Worm (Caenorhabditis elegans) whole organism, L3 larva: Measurements from ENCODE around the gene cutl-4.

Source experiments
- aly-2 ChIP-seq: fragments of 150-350 bp; optimal IDR thresholded peaks from 2 replicates; lab custom pipeline; 2014; ENCODE audit warnings: missing biosample characterization, missing genetic modification characterization
- ama-1 ChIP-seq: fragments of 150-350 bp; optimal IDR thresholded peaks from 2 replicates; lab custom pipeline; 2018
- ceh-16 ChIP-seq: sonication (generic microtip); optimal IDR thresholded peaks from 2 replicates; lab custom pipeline; 2017; ENCODE audit warnings: missing biosample characterization, missing genetic modification characterization
- ceh-82 ChIP-seq: fragments of 150-350 bp; optimal IDR thresholded peaks from 2 replicates; lab custom pipeline; 2014; ENCODE audit warnings: missing biosample characterization, missing genetic modification characterization
- ceh-9 ChIP-seq: sonication (generic microtip); optimal IDR thresholded peaks from 2 replicates; lab custom pipeline; 2018; ENCODE audit warnings: missing biosample characterization, missing genetic modification characterization
- daf-12 ChIP-seq: fragments of 150-350 bp; optimal IDR thresholded peaks from 2 replicates; lab custom pipeline; 2014; ENCODE audit warnings: missing biosample characterization, missing genetic modification reagents, missing genetic modification characterization
- egl-27 ChIP-seq: sonication (generic microtip); optimal IDR thresholded peaks from 4 replicates; lab custom pipeline; 2017; ENCODE audit warnings: missing biosample characterization, missing genetic modification reagents, missing genetic modification characterization
- elt-2 ChIP-seq: sonication (generic microtip); optimal IDR thresholded peaks from 2 replicates; lab custom pipeline; 2016; ENCODE audit warnings: missing genetic modification reagents, mild to moderate bottlenecking, missing genetic modification characterization, missing compliant biosample characterization
- eor-1 ChIP-seq, 2 experiments: fragments of 150-350 bp; optimal IDR thresholded peaks; 2 replicates each; lab custom pipeline; 2014 to 2018; ENCODE audit warnings: missing biosample characterization in 2 of 2, missing genetic modification characterization in 2 of 2
- fkh-10 ChIP-seq: sonication (generic microtip); optimal IDR thresholded peaks from 2 replicates; lab custom pipeline; 2017; ENCODE audit warnings: missing biosample characterization, missing genetic modification reagents, missing genetic modification characterization
- fkh-2 ChIP-seq: fragments of 150-350 bp; optimal IDR thresholded peaks from 2 replicates; lab custom pipeline; 2014; ENCODE audit warnings: missing biosample characterization, missing genetic modification reagents, missing genetic modification characterization
- fos-1 ChIP-seq: fragments of 150-350 bp; optimal IDR thresholded peaks from 2 replicates; lab custom pipeline; 2014; ENCODE audit warnings: missing biosample characterization, missing genetic modification characterization
- hmg-11 ChIP-seq: sonication (generic microtip); optimal IDR thresholded peaks from 2 replicates; lab custom pipeline; 2016; ENCODE audit warnings: missing genetic modification characterization, missing compliant biosample characterization
- jun-1 ChIP-seq: fragments of 150-350 bp; optimal IDR thresholded peaks from 2 replicates; lab custom pipeline; 2014; ENCODE audit warnings: missing biosample characterization, missing genetic modification reagents, missing genetic modification characterization
- lin-15B ChIP-seq: fragments of 150-350 bp; optimal IDR thresholded peaks from 2 replicates; lab custom pipeline; 2014; ENCODE audit warnings: missing biosample characterization, missing genetic modification characterization
- mdl-1 ChIP-seq: fragments of 150-350 bp; optimal IDR thresholded peaks from 2 replicates; lab custom pipeline; 2014; ENCODE audit warnings: missing biosample characterization, missing genetic modification characterization
- mml-1 ChIP-seq: fragments of 150-350 bp; sonication (generic microtip); optimal IDR thresholded peaks from 3 replicates; lab custom pipeline; 2014; ENCODE audit warnings: missing biosample characterization, missing genetic modification characterization
- nfya-1 ChIP-seq: sonication (generic microtip); optimal IDR thresholded peaks from 2 replicates; lab custom pipeline; 2017; ENCODE audit warnings: missing genetic modification characterization, mild to moderate bottlenecking, missing compliant biosample characterization, antibody characterized with exemption, moderate library complexity; ENCODE audit not compliant: insufficient read depth
- nhr-11 ChIP-seq: fragments of 150-350 bp; optimal IDR thresholded peaks from 2 replicates; lab custom pipeline; 2014; ENCODE audit warnings: missing biosample characterization, missing genetic modification characterization
- nhr-12 ChIP-seq: fragments of 150-350 bp; optimal IDR thresholded peaks from 2 replicates; lab custom pipeline; 2014; ENCODE audit warnings: missing biosample characterization, missing genetic modification characterization
- nhr-23 ChIP-seq: fragments of 150-350 bp; optimal IDR thresholded peaks from 2 replicates; lab custom pipeline; 2014; ENCODE audit warnings: missing biosample characterization, missing genetic modification reagents, missing genetic modification characterization
- nhr-25 ChIP-seq: sonication (generic microtip); optimal IDR thresholded peaks from 2 replicates; lab custom pipeline; 2017; ENCODE audit warnings: missing biosample characterization, missing genetic modification characterization
- nhr-28 ChIP-seq: fragments of 150-350 bp; optimal IDR thresholded peaks from 2 replicates; lab custom pipeline; 2014; ENCODE audit warnings: missing biosample characterization, missing genetic modification characterization
- nhr-43 ChIP-seq: sonication (generic microtip); optimal IDR thresholded peaks from 2 replicates; lab custom pipeline; 2016; ENCODE audit warnings: mild to moderate bottlenecking, missing genetic modification characterization, missing compliant biosample characterization; ENCODE audit not compliant: poor library complexity, severe bottlenecking
- nhr-67 ChIP-seq: fragments of 150-350 bp; optimal IDR thresholded peaks from 2 replicates; lab custom pipeline; 2014; ENCODE audit warnings: missing biosample characterization, missing genetic modification characterization
- nhr-77 ChIP-seq: fragments of 150-350 bp; optimal IDR thresholded peaks from 2 replicates; lab custom pipeline; 2014; ENCODE audit warnings: missing biosample characterization, missing genetic modification characterization
- pha-4 ChIP-seq: fragments of 150-350 bp; optimal IDR thresholded peaks from 2 replicates; lab custom pipeline; 2014; ENCODE audit warnings: missing biosample characterization, missing genetic modification reagents, missing genetic modification characterization
- pqm-1 ChIP-seq: fragments of 150-350 bp; optimal IDR thresholded peaks from 2 replicates; lab custom pipeline; 2017; ENCODE audit warnings: missing biosample characterization, missing genetic modification characterization, inconsistent platforms
- sea-2 ChIP-seq: fragments of 150-350 bp; sonication (generic microtip); optimal IDR thresholded peaks from 4 replicates; lab custom pipeline; 2014; ENCODE audit warnings: missing biosample characterization, missing genetic modification reagents, missing genetic modification characterization
- skn-1 ChIP-seq: fragments of 150-350 bp; optimal IDR thresholded peaks from 2 replicates; lab custom pipeline; 2014; ENCODE audit warnings: missing biosample characterization, missing genetic modification characterization
- snpc-4 ChIP-seq: fragments of 150-350 bp; optimal IDR thresholded peaks from 2 replicates; lab custom pipeline; 2014; ENCODE audit warnings: missing biosample characterization, missing genetic modification characterization
- zag-1 ChIP-seq: fragments of 150-350 bp; optimal IDR thresholded peaks from 2 replicates; lab custom pipeline; 2014; ENCODE audit warnings: missing biosample characterization, missing genetic modification characterization
- ztf-4 ChIP-seq: fragments of 150-350 bp; optimal IDR thresholded peaks from 2 replicates; lab custom pipeline; 2014; ENCODE audit warnings: missing biosample characterization, missing genetic modification characterization

cutl-4 gene

ce11 chrV:17695802-17696201, 43.9 kb downstream of the cutl-4 start, which contains the start of gene Y26G10.1:
TSS of gene Y26G10.1 (minus strand) at chrV:17695902.
- TF ChIP-seq pqm-1 (no peak), sea-2 (GFP tag; lab: Kevin White, UChicago) (no peak), nhr-77 (tag; lab: Kevin White, UChicago) (no peak), nhr-25 (tag; lab: Kevin White, UChicago) (no peak), ceh-16 (tag; lab: Kevin White, UChicago) (no peak), mdl-1 (tag; lab: Kevin White, UChicago) (no peak), snpc-4 (tag; lab: Kevin White, UChicago) (no peak), ceh-9 (tag; lab: Kevin White, UChicago) (no peak), eor-1 (tag; optimal IDR thresholded peaks at IDR 0.05; lab: Kevin White, UChicago) (no peak), fos-1 (no peak)

DNA sequence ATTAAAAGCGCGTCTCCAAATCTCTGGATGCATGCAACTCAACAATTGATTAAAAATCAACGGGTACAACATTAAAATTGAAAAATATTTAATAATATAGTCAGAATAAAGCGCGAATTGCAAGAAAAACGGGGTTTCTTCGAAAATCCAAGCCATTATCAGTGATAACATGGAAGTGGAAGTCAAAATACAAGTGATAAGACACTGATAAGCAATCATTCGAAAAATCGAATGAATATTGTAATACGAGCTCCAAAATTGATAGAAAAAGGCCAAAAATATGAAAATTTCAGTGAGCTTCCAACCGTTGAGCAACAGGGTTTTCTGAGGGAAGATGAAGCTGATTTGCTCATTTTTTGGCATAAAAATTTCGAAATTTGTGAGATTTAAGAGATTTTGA, 45.4 kb downstream of the cutl-4 start:
- TF ChIP-seq elt-2 (tag; lab: Kevin White, UChicago), result peak; percentile 47
- no peak for TF ChIP-seq pha-4 (tag; lab: Kevin White, UChicago)

DNA sequence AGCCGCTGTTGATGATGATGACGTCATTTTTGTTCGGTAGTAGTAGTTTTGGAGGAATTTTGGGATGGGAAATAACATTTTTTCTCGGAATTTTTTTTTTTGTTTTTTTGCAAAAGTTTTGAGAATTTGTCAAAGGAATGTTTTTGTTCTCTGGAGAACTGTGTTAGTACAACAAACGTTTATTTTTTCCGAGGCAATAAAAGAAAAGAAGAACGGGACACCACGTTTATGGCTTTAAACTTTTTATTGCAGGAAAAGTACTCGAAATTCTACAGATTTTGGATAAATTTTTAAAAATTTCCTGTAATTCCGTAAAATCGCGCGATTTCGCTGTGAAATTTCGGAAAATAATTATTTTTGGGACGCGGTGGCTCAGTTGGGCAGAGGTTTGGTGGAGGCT, 48.8 kb downstream of the cutl-4 start, which contains the start of gene F59A1.13:
Gene F59A1.13 (minus strand): TSS at position 101 of the 400 bp plus-strand sequence.
- no peak for TF ChIP-seq fkh-2
- TF ChIP-seq nhr-77 (tag; lab: Kevin White, UChicago), result no peak
- TF ChIP-seq snpc-4 (tag; lab: Kevin White, UChicago), result no peak
- TF ChIP-seq aly-2, result no peak
- TF ChIP-seq ama-1, result no peak
- no peak for TF ChIP-seq ztf-4 (tag; lab: Kevin White, UChicago)
- TF ChIP-seq sea-2 (GFP tag; lab: Kevin White, UChicago), result no peak
- no peak for TF ChIP-seq hmg-11 (tag; lab: Kevin White, UChicago)
- TF ChIP-seq nfya-1 (tag; lab: Kevin White, UChicago), result no peak
- TF ChIP-seq fos-1, result no peak
- TF ChIP-seq zag-1 (tag; lab: Kevin White, UChicago), result no peak
- TF ChIP-seq nhr-23, result no peak
- no peak for TF ChIP-seq elt-2 (tag; lab: Kevin White, UChicago)
- no peak for TF ChIP-seq pqm-1
- no peak for TF ChIP-seq nhr-67 (tag; lab: Kevin White, UChicago)
- no peak for TF ChIP-seq nhr-11 (tag; lab: Kevin White, UChicago)
- TF ChIP-seq daf-12, result no peak
- TF ChIP-seq egl-27 (tag; lab: Kevin White, UChicago), result no peak
- TF ChIP-seq, all 47 proteins: peak for 0

DNA sequence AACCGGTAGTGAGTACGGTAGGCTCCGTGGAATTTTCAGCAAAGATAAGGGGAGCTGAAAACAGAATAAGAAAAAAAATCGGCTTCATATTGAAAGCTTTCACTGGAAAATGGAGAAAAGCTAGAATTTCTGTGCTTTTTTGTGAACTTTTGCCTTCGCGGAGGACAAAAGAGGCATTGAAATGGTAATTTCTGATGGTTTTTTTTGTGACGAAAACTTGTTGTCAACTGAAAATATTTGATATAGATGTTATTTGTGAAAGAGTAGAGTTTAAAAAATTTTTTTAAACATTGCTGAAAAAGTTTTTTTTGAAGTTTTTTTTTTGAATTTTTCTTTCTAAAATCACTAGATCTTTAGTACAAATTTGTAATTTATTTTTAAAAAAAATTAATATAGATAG, 52.8 kb downstream of the cutl-4 start, which contains the start of gene F59A1.18:
Gene F59A1.18 (minus strand): TSS at position 101 of the 400 bp plus-strand sequence.
- no peak for TF ChIP-seq ceh-9 (tag; lab: Kevin White, UChicago)
- no peak for TF ChIP-seq sea-2 (GFP tag; lab: Kevin White, UChicago)
- no peak for TF ChIP-seq mml-1

- no peak for TF ChIP-seq skn-1 (tag; lab: Kevin White, UChicago)
- TF ChIP-seq ceh-82 (tag; lab: Kevin White, UChicago), result no peak
- no peak for TF ChIP-seq lin-15B (tag; lab: Kevin White, UChicago)
- no peak for TF ChIP-seq ztf-4 (tag; lab: Kevin White, UChicago)
- TF ChIP-seq daf-12, result no peak
- no peak for TF ChIP-seq nhr-28 (tag; lab: Kevin White, UChicago)
- no peak for TF ChIP-seq ceh-16 (tag; lab: Kevin White, UChicago)
- no peak for TF ChIP-seq fkh-10
- no peak for TF ChIP-seq nhr-43 (tag; lab: Kevin White, UChicago)
- no peak for TF ChIP-seq nhr-67 (tag; lab: Kevin White, UChicago)
- TF ChIP-seq fos-1, result no peak
- TF ChIP-seq nhr-11 (tag; lab: Kevin White, UChicago), result no peak
- TF ChIP-seq nhr-25 (tag; lab: Kevin White, UChicago), result no peak
- no peak for TF ChIP-seq nhr-23
- TF ChIP-seq nhr-77 (tag; lab: Kevin White, UChicago), result no peak
- no peak for TF ChIP-seq nhr-12 (tag; lab: Kevin White, UChicago)
- TF ChIP-seq jun-1, result no peak
- TF ChIP-seq, all 47 proteins: peak for 0
Measured at ce11 chrV:17684857-17685256, 54.8 kb downstream of the cutl-4 start, which contains the start of the genes F59A1.16 and F59A1.6. TSS of gene F59A1.16 (minus strand) at chrV:17684957. TSS of gene F59A1.6 (plus strand) at chrV:17685141.
